Fruit fly (Drosophila melanogaster) whole organism, prepupa: Measurements from ENCODE around the gene MFS9.

Source experiments
- CG10631 ChIP-seq: fragments of 200-800 bp; sonication (Bioruptor generic); optimal IDR thresholded peaks from 2 replicates; lab custom pipeline; 2016; ENCODE audit warnings: missing biosample characterization, missing genetic modification characterization
- CG10669 ChIP-seq: fragments of 200-800 bp; sonication (Bioruptor generic); optimal IDR thresholded peaks from 3 replicates; lab custom pipeline; 2018; ENCODE audit warnings: missing biosample characterization, mild to moderate bottlenecking, missing genetic modification characterization, moderate library complexity
- CG11762 ChIP-seq: fragments of 200-800 bp; sonication (Bioruptor generic); optimal IDR thresholded peaks from 3 replicates; lab custom pipeline; 2016; ENCODE audit warnings: missing biosample characterization, missing genetic modification characterization; ENCODE audit not compliant: insufficient read depth
- CG11902 ChIP-seq: fragments of 200-800 bp; sonication (Bioruptor generic); optimal IDR thresholded peaks from 3 replicates; lab custom pipeline; 2016; ENCODE audit warnings: missing biosample characterization, missing genetic modification characterization
- CG15336 ChIP-seq: fragments of 200-800 bp; sonication (Bioruptor generic); IDR thresholded peaks from 2 replicates; pipeline ENCODE4 v1.3.6; 2022; ENCODE audit warnings: missing biosample characterization, missing genetic modification characterization
- CG3032 ChIP-seq: fragments of 200-800 bp; optimal IDR thresholded peaks from 2 replicates; lab custom pipeline; 2019; ENCODE audit warnings: missing biosample characterization, mild to moderate bottlenecking, missing genetic modification characterization, moderate library complexity
- CG31627 ChIP-seq: fragments of 200-800 bp; sonication (Bioruptor generic); optimal IDR thresholded peaks from 3 replicates; lab custom pipeline; 2016; ENCODE audit warnings: missing biosample characterization, missing genetic modification characterization
- CG32006 ChIP-seq: fragments of 200-800 bp; sonication (Bioruptor generic); optimal IDR thresholded peaks from 3 replicates; lab custom pipeline; 2017; ENCODE audit warnings: missing biosample characterization, mild to moderate bottlenecking, missing genetic modification characterization
- CG34406 ChIP-seq: fragments of 200-800 bp; sonication (Bioruptor generic); optimal IDR thresholded peaks from 3 replicates; lab custom pipeline; 2016; ENCODE audit warnings: missing biosample characterization, missing genetic modification characterization
- CG3919 ChIP-seq: fragments of 200-800 bp; sonication (Bioruptor generic); optimal IDR thresholded peaks from 3 replicates; lab custom pipeline; 2016; ENCODE audit warnings: missing biosample characterization, missing genetic modification characterization
- CG4318 ChIP-seq: fragments of 200-800 bp; sonication (Bioruptor generic); optimal IDR thresholded peaks from 3 replicates; lab custom pipeline; 2017; ENCODE audit warnings: missing biosample characterization, mild to moderate bottlenecking, missing genetic modification characterization
- CG6163 ChIP-seq: fragments of 200-800 bp; sonication (Bioruptor generic); IDR thresholded peaks from 3 replicates; pipeline ENCODE4 v1.3.6; 2022; ENCODE audit warnings: missing biosample characterization, missing genetic modification characterization
- CG6276 ChIP-seq: fragments of 200-800 bp; sonication (Bioruptor generic); optimal IDR thresholded peaks from 2 replicates; lab custom pipeline; 2017; ENCODE audit warnings: missing biosample characterization, mild to moderate bottlenecking, missing genetic modification characterization
- CG6792 ChIP-seq: fragments of 200-800 bp; sonication (Bioruptor generic); optimal IDR thresholded peaks from 3 replicates; lab custom pipeline; 2016; ENCODE audit warnings: missing biosample characterization, missing genetic modification characterization
- CG7368 ChIP-seq: fragments of 200-800 bp; sonication (Bioruptor generic); optimal IDR thresholded peaks from 3 replicates; lab custom pipeline; 2016; ENCODE audit warnings: missing biosample characterization, missing genetic modification characterization
- CG8119 ChIP-seq: fragments of 200-800 bp; sonication (Bioruptor generic); IDR thresholded peaks from 3 replicates; pipeline ENCODE4 v1.3.6; 2022; ENCODE audit warnings: missing biosample characterization, missing genetic modification characterization
- CG8319 ChIP-seq: fragments of 200-800 bp; sonication (Bioruptor generic); optimal IDR thresholded peaks from 3 replicates; lab custom pipeline; 2016; ENCODE audit warnings: missing biosample characterization, missing genetic modification characterization
- CG8632 ChIP-seq: fragments of 200-800 bp; sonication (Bioruptor generic); optimal IDR thresholded peaks from 3 replicates; lab custom pipeline; 2016; ENCODE audit warnings: missing biosample characterization, missing genetic modification characterization
- Eip75B ChIP-seq: fragments of 200-800 bp; sonication (Bioruptor generic); optimal IDR thresholded peaks from 3 replicates; lab custom pipeline; 2016; ENCODE audit warnings: missing biosample characterization, missing genetic modification characterization
- Eip78C ChIP-seq: fragments of 200-800 bp; sonication (Bioruptor generic); peaks from one replicate; lab custom pipeline; 2016; ENCODE audit warnings: missing biosample characterization, missing genetic modification characterization
- Eip93F ChIP-seq: fragments of 200-800 bp; sonication (Bioruptor generic); optimal IDR thresholded peaks from 2 replicates; lab custom pipeline; 2016; ENCODE audit warnings: missing biosample characterization, mild to moderate bottlenecking, missing genetic modification characterization
- Ets21C ChIP-seq: fragments of 200-800 bp; sonication (Bioruptor generic); optimal IDR thresholded peaks from 3 replicates; lab custom pipeline; 2016; ENCODE audit warnings: missing biosample characterization, missing genetic modification characterization
- Ets96B ChIP-seq: fragments of 200-800 bp; optimal IDR thresholded peaks from 2 replicates; lab custom pipeline; 2019; ENCODE audit warnings: missing biosample characterization, mild to moderate bottlenecking, missing genetic modification characterization, moderate library complexity
- Hr38 ChIP-seq: sonication (Bioruptor generic); optimal IDR thresholded peaks from 2 replicates; lab custom pipeline; 2016; ENCODE audit warnings: missing biosample characterization, missing genetic modification characterization
- Met ChIP-seq: fragments of 200-800 bp; sonication (Bioruptor generic); optimal IDR thresholded peaks from 3 replicates; lab custom pipeline; 2016; ENCODE audit warnings: missing biosample characterization, missing genetic modification characterization
- acj6 ChIP-seq: fragments of 200-800 bp; sonication (Bioruptor generic); optimal IDR thresholded peaks from 3 replicates; lab custom pipeline; 2016; ENCODE audit warnings: missing biosample characterization, missing genetic modification characterization
- cyc ChIP-seq: fragments of 200-800 bp; sonication (Bioruptor generic); optimal IDR thresholded peaks from 3 replicates; lab custom pipeline; 2016; ENCODE audit warnings: missing biosample characterization, missing genetic modification characterization
- dac ChIP-seq: fragments of 200-800 bp; sonication (Bioruptor generic); optimal IDR thresholded peaks from 2 replicates; lab custom pipeline; 2017; ENCODE audit warnings: missing biosample characterization, mild to moderate bottlenecking, missing genetic modification characterization
- dsx ChIP-seq: fragments of 200-800 bp; optimal IDR thresholded peaks from 3 replicates; lab custom pipeline; 2019; ENCODE audit warnings: missing biosample characterization, mild to moderate bottlenecking, missing genetic modification characterization, moderate library complexity; ENCODE audit not compliant: poor library complexity, severe bottlenecking
- eg ChIP-seq: fragments of 200-800 bp; sonication (Bioruptor generic); IDR thresholded peaks from 3 replicates; pipeline ENCODE4 v1.3.6; 2022; ENCODE audit warnings: missing biosample characterization, missing genetic modification characterization
- esn ChIP-seq: fragments of 200-800 bp; sonication (Bioruptor generic); optimal IDR thresholded peaks from 2 replicates; lab custom pipeline; 2016; ENCODE audit warnings: missing biosample characterization, mild to moderate bottlenecking, missing genetic modification characterization, moderate library complexity
- fd59A ChIP-seq: fragments of 200-800 bp; sonication (Bioruptor generic); optimal IDR thresholded peaks from 2 replicates; lab custom pipeline; 2017; ENCODE audit warnings: missing biosample characterization, mild to moderate bottlenecking, missing genetic modification characterization, missing genetic modification reagents
- fd85E ChIP-seq: fragments of 200-800 bp; sonication (Bioruptor generic); optimal IDR thresholded peaks from 3 replicates; lab custom pipeline; 2016; ENCODE audit warnings: missing biosample characterization, missing genetic modification characterization
- fkh ChIP-seq: fragments of 200-800 bp; sonication (Bioruptor generic); optimal IDR thresholded peaks from 3 replicates; lab custom pipeline; 2017; ENCODE audit warnings: missing biosample characterization, mild to moderate bottlenecking, missing genetic modification characterization, moderate library complexity
- lz ChIP-seq: fragments of 200-800 bp; sonication (Bioruptor generic); optimal IDR thresholded peaks from 3 replicates; lab custom pipeline; 2016; ENCODE audit warnings: missing biosample characterization, missing genetic modification characterization
- pdm3 ChIP-seq: fragments of 200-800 bp; sonication (Bioruptor generic); optimal IDR thresholded peaks from 3 replicates; lab custom pipeline; 2016; ENCODE audit warnings: missing biosample characterization, missing genetic modification characterization
- topi ChIP-seq: fragments of 200-800 bp; sonication (Bioruptor generic); optimal IDR thresholded peaks from 3 replicates; lab custom pipeline; 2016; ENCODE audit warnings: missing biosample characterization, missing genetic modification characterization

The MFS9 gene

DNA sequence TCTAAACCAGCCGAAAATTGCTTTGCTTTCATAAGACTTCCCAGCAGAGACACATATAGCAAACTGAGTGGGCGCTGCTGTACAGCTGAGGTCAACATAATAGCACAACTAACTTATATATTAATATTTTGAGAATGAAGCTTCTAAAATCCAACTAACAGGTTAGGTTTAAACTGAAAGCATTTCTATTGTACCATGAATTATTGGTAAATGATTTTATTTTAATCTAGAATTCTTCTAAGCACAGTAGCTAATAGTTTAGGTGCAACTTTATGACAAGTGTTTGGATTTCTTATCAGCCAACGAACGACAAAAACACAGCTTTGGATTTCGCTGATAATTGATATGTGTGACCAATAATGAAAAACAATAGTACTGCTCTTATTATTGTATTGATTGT, 42.8 kb upstream of the MFS9 start (continued):
- no peak for TF ChIP-seq Eip93F (GFP tag; lab: Kevin White, UChicago)
- TF ChIP-seq cyc: no peak
- TF ChIP-seq esn (GFP tag; lab: Kevin White, UChicago): no peak
- TF ChIP-seq CG4318 (GFP tag; lab: Kevin White, UChicago): no peak
- TF ChIP-seq lz (GFP tag; lab: Kevin White, UChicago): no peak
- no peak for TF ChIP-seq CG6792
- TF ChIP-seq pdm3: no peak

- TF ChIP-seq CG10631 (GFP tag; lab: Kevin White, UChicago) (no peak), CG3032 (tag; lab: Kevin White, UChicago) (no peak), Met (GFP tag; lab: Kevin White, UChicago) (no peak), CG3919 (GFP tag; lab: Kevin White, UChicago) (no peak), dac (GFP tag; lab: Kevin White, UChicago) (no peak)
Measured at dm6 chr3R:20554300-20554699, 42.0 kb upstream of the MFS9 start, which contains the start of gene att-ORFB. Gene att-ORFB, minus strand, starts transcription at chr3R:20554400.

DNA sequence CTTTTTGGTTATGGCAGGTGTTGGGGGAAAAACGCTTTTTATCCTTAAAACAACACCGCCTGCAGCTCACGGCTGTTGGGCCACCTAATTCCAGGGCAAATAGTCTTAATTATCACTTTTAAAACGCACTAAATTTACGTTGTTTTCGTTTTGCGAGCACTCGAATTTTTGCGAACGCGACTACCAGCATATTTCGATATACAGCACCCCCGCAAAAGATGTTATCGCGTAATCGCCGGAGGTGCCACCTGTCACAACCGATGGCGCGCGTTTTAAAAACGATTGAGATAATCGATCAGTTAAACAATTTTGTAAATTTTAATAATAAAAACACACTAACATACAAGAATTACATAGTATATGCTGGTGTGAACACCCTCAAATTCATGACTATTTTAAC, 39.8 kb upstream of the MFS9 start, which contains the start of gene Stat92E:
Stat92E (minus strand) TSS at position 219 of the 400 bp plus-strand sequence.
- TF ChIP-seq CG6792 (no peak), fd59A (GFP tag; lab: Kevin White, UChicago) (no peak), CG8319 (GFP tag; lab: Kevin White, UChicago) (no peak), CG6276 (no peak), CG7368 (GFP tag; lab: Kevin White, UChicago) (no peak)

dm6 chr3R:20551487-20552079, 39.3 kb upstream of the MFS9 start:
- TF ChIP-seq CG34406 (GFP tag; lab: Kevin White, UChicago) (no peak), fkh (GFP tag; lab: Kevin White, UChicago) (peak; percentile 89), CG10631 (GFP tag; lab: Kevin White, UChicago) (no peak), CG6163 (no peak), CG15336 (no peak), Ets96B (tag; lab: Kevin White, UChicago) (no peak), CG11902 (GFP tag; lab: Kevin White, UChicago) (no peak), Met (GFP tag; lab: Kevin White, UChicago) (no peak), CG8119 (GFP tag; lab: Robert Waterston, UW) (no peak), fd85E (no peak), Hr38 (no peak), CG11762 (GFP tag; lab: Kevin White, UChicago) (no peak), CG8319 (GFP tag; lab: Kevin White, UChicago) (no peak), acj6 (GFP tag; lab: Kevin White, UChicago) (no peak), topi (GFP tag; lab: Kevin White, UChicago) (no peak), CG8632 (GFP tag; lab: Kevin White, UChicago) (no peak), Eip78C (peak; percentile 26), CG6792 (no peak), dsx (GFP tag; lab: Kevin White, UChicago) (no peak), CG31627 (GFP tag; lab: Kevin White, UChicago) (no peak), CG4318 (GFP tag; lab: Kevin White, UChicago) (no peak), CG10669 (GFP tag; lab: Kevin White, UChicago) (no peak), Ets21C (GFP tag; lab: Kevin White, UChicago) (no peak), CG32006 (GFP tag; lab: Kevin White, UChicago) (no peak), Eip75B (GFP tag; lab: Kevin White, UChicago) (no peak), eg (GFP tag; lab: Robert Waterston, UW) (peak; percentile 48; the same call in 2 of the 3 replicates)
